Fruit fly (Drosophila melanogaster): ENCODE measurements around the gene TfIIA-L.
A peak's percentile ranks its signal among the peaks of the same experiment; 100 is the strongest.

Gene TfIIA-L

dm6 chr3R:27204694-27205414 lies 46.1 kb upstream of the TfIIA-L start (continued):
- peak; percentile 19 for TF ChIP-seq grau (tag; optimal IDR thresholded peaks at IDR 0.05)
- no peak for TF ChIP-seq CG3995 (GFP tag; optimal IDR thresholded peaks at IDR 0.05)
- no peak for TF ChIP-seq ranshi (GFP tag; IDR thresholded peaks at IDR 0.05)
- no peak for TF ChIP-seq gce (GFP tag; IDR thresholded peaks at IDR 0.05)
- TF ChIP-seq CG4730 (GFP tag; IDR thresholded peaks at IDR 0.05), result no peak
- TF ChIP-seq CG18599 (GFP tag; optimal IDR thresholded peaks at IDR 0.05), result peak; percentile 10
- TF ChIP-seq cg (GFP tag; optimal IDR thresholded peaks at IDR 0.05), result no peak
- TF ChIP-seq rib (GFP tag; IDR thresholded peaks at IDR 0.05), result no peak
- no peak for TF ChIP-seq pum (GFP tag; optimal IDR thresholded peaks at IDR 0.05)
- TF ChIP-seq CG11504 (tag; optimal IDR thresholded peaks at IDR 0.05), result peak; percentile 50
- peak; percentile 6 for TF ChIP-seq tap (tag; optimal IDR thresholded peaks at IDR 0.05)
- TF ChIP-seq nau (GFP tag; optimal IDR thresholded peaks at IDR 0.05), result no peak
- no peak for TF ChIP-seq CG17568 (GFP tag; optimal IDR thresholded peaks at IDR 0.05)
- no peak for TF ChIP-seq luna (GFP tag; optimal IDR thresholded peaks at IDR 0.05)
- peak; percentile 5 for TF ChIP-seq CG4820 (GFP tag; optimal IDR thresholded peaks at IDR 0.05)
- no peak for TF ChIP-seq tgo (GFP tag; IDR thresholded peaks at IDR 0.05)
- TF ChIP-seq NfI (GFP tag; optimal IDR thresholded peaks at IDR 0.05), result no peak
- 0 out of 2 replicates have a peak, but pooled peaks have one; percentile 20 for TF ChIP-seq lmd (GFP tag; IDR thresholded peaks at IDR 0.05)
- TF ChIP-seq dmrt99B (tag; optimal IDR thresholded peaks at IDR 0.05), result no peak
- TF ChIP-seq MBD-R2 (GFP tag; IDR thresholded peaks at IDR 0.05), result no peak
- peak; percentile 9 for TF ChIP-seq CG15601 (tag; optimal IDR thresholded peaks at IDR 0.05)
- TF ChIP-seq wor (GFP tag; IDR thresholded peaks at IDR 0.05), result peak; percentile 12; the same call in 1 of the 2 replicates
- TF ChIP-seq maf-S (GFP tag; optimal IDR thresholded peaks at IDR 0.05), result no peak
- TF ChIP-seq CG14050 (GFP tag; IDR thresholded peaks at IDR 0.05), result no peak
- TF ChIP-seq pita (GFP tag; optimal IDR thresholded peaks at IDR 0.05), result no peak
- peak; percentile 97 for TF ChIP-seq hkb (optimal IDR thresholded peaks at IDR 0.05)
- no peak for TF ChIP-seq hkb (GFP tag; IDR thresholded peaks at IDR 0.05)
- peak; percentile 31 for TF ChIP-seq Abd-B (GFP tag; optimal IDR thresholded peaks at IDR 0.05)
- TF ChIP-seq ssp (GFP tag; IDR thresholded peaks at IDR 0.05), result no peak
- TF ChIP-seq Elba2 (GFP tag; optimal IDR thresholded peaks at IDR 0.05), result no peak
- TF ChIP-seq Aef1 (GFP tag; IDR thresholded peaks at IDR 0.05), result no peak
- no peak for TF ChIP-seq CG13775 (GFP tag; optimal IDR thresholded peaks at IDR 0.05)
- no peak for TF ChIP-seq pfk (GFP tag; optimal IDR thresholded peaks at IDR 0.05)
- no peak for TF ChIP-seq tin (GFP tag; optimal IDR thresholded peaks at IDR 0.05)
- peak; percentile 78 for TF ChIP-seq row (GFP tag; IDR thresholded peaks at IDR 0.05)
- no peak for TF ChIP-seq hth (optimal IDR thresholded peaks at IDR 0.05)
- TF ChIP-seq CG16863 (GFP tag; optimal IDR thresholded peaks at IDR 0.05), result no peak
- no peak for TF ChIP-seq CG31365 (tag; optimal IDR thresholded peaks at IDR 0.05)
- TF ChIP-seq CG2889 (GFP tag; IDR thresholded peaks at IDR 0.05), result no peak
- TF ChIP-seq Deaf1 (tag; optimal IDR thresholded peaks at IDR 0.05), result no peak
- TF ChIP-seq CG4404 (GFP tag; IDR thresholded peaks at IDR 0.05), result no peak
- no peak for TF ChIP-seq H2.0 (GFP tag; IDR thresholded peaks at IDR 0.05)
- no peak for TF ChIP-seq E2f1 (GFP tag; IDR thresholded peaks at IDR 0.05)
- TF ChIP-seq z (GFP tag; IDR thresholded peaks at IDR 0.05), result no peak
- no peak for TF ChIP-seq Fer1 (GFP tag; optimal IDR thresholded peaks at IDR 0.05)
- no peak for TF ChIP-seq CG8281 (tag; optimal IDR thresholded peaks at IDR 0.05)
- TF ChIP-seq ttk (GFP tag; IDR thresholded peaks at IDR 0.05), result no peak
- no peak for TF ChIP-seq zen2 (GFP tag; IDR thresholded peaks at IDR 0.05; ENCODE audit: partially characterized antibody)
- TF ChIP-seq aop (GFP tag; IDR thresholded peaks at IDR 0.05), result no peak
- TF ChIP-seq CG12071 (GFP tag; optimal IDR thresholded peaks at IDR 0.05), result no peak
- TF ChIP-seq CG15514 (GFP tag; optimal IDR thresholded peaks at IDR 0.05), result no peak
- no peak for TF ChIP-seq Lhr (GFP tag; optimal IDR thresholded peaks at IDR 0.05)

Measured in whole organism, embryonic.